Worm (Caenorhabditis elegans) whole organism, L2 larva: Measurements from ENCODE around the gene gnrr-4.

Source experiments
- C34F6.9 ChIP-seq: fragments of 150-350 bp; optimal IDR thresholded peaks from 2 replicates; lab custom pipeline; 2014; ENCODE audit warnings: missing biosample characterization, missing genetic modification characterization
- F13H6.1 ChIP-seq: sonication (generic microtip); optimal IDR thresholded peaks from 2 replicates; lab custom pipeline; 2016; ENCODE audit warnings: missing genetic modification characterization, missing compliant biosample characterization
- Y55F3AM.14 ChIP-seq: fragments of 200-800 bp; sonication (Bioruptor generic); optimal IDR thresholded peaks from 2 replicates; lab custom pipeline; 2018; ENCODE audit warnings: mild to moderate bottlenecking, missing genetic modification characterization, missing compliant biosample characterization
- aly-2 ChIP-seq: fragments of 150-350 bp; optimal IDR thresholded peaks from 2 replicates; lab custom pipeline; 2014; ENCODE audit warnings: missing biosample characterization, missing genetic modification characterization
- ama-1 ChIP-seq: fragments of 150-350 bp; optimal IDR thresholded peaks from 2 replicates; lab custom pipeline; 2018; ENCODE audit warnings: inconsistent platforms
- ceh-16 ChIP-seq: fragments of 150-350 bp; optimal IDR thresholded peaks from 2 replicates; lab custom pipeline; 2014; ENCODE audit warnings: missing biosample characterization, missing genetic modification characterization
- ceh-82 ChIP-seq: fragments of 150-350 bp; optimal IDR thresholded peaks from 2 replicates; lab custom pipeline; 2014; ENCODE audit warnings: missing biosample characterization, missing genetic modification characterization
- crh-2 ChIP-seq: sonication (generic microtip); optimal IDR thresholded peaks from 2 replicates; lab custom pipeline; 2017; ENCODE audit warnings: missing biosample characterization, missing genetic modification characterization
- dmd-4 ChIP-seq: sonication (generic microtip); optimal IDR thresholded peaks from 2 replicates; lab custom pipeline; 2017; ENCODE audit warnings: missing biosample characterization, missing genetic modification characterization
- elt-1 ChIP-seq: fragments of 150-350 bp; optimal IDR thresholded peaks from 2 replicates; lab custom pipeline; 2014; ENCODE audit warnings: missing biosample characterization, missing genetic modification characterization
- fos-1 ChIP-seq: fragments of 150-350 bp; optimal IDR thresholded peaks from 2 replicates; lab custom pipeline; 2014; ENCODE audit warnings: missing biosample characterization, missing genetic modification characterization
- gmeb-1 ChIP-seq: fragments of 150-350 bp; optimal IDR thresholded peaks from 2 replicates; lab custom pipeline; 2014; ENCODE audit warnings: missing biosample characterization, missing genetic modification characterization
- lin-11 ChIP-seq: fragments of 150-350 bp; sonication (generic microtip); optimal IDR thresholded peaks from 2 replicates; lab custom pipeline; 2014; ENCODE audit warnings: missing biosample characterization, missing genetic modification characterization, inconsistent platforms, mixed read lengths
- lin-13 ChIP-seq: fragments of 150-350 bp; optimal IDR thresholded peaks from 2 replicates; lab custom pipeline; 2014; ENCODE audit warnings: missing biosample characterization, missing genetic modification reagents, missing genetic modification characterization
- mab-5 ChIP-seq: fragments of 150-350 bp; optimal IDR thresholded peaks from 2 replicates; lab custom pipeline; 2014; ENCODE audit warnings: missing biosample characterization, missing genetic modification characterization
- mbf-1 ChIP-seq: sonication (generic microtip); optimal IDR thresholded peaks from 2 replicates; lab custom pipeline; 2017; ENCODE audit warnings: missing biosample characterization, missing genetic modification characterization
- mdl-1 ChIP-seq, 2 experiments: fragments of 150-350 bp in 1 of 2; sonication (generic microtip) in 1 of 2; optimal IDR thresholded peaks; 2 replicates each; lab custom pipeline; 2017; ENCODE audit warnings: missing biosample characterization in 2 of 2, missing genetic modification characterization in 2 of 2
- nhr-12 ChIP-seq: fragments of 150-350 bp; optimal IDR thresholded peaks from 2 replicates; lab custom pipeline; 2014; ENCODE audit warnings: missing biosample characterization, missing genetic modification characterization
- nhr-129 ChIP-seq: fragments of 150-350 bp; optimal IDR thresholded peaks from 2 replicates; lab custom pipeline; 2014; ENCODE audit warnings: missing biosample characterization, missing genetic modification characterization
- nhr-21 ChIP-seq: fragments of 150-350 bp; optimal IDR thresholded peaks from 2 replicates; lab custom pipeline; 2014; ENCODE audit warnings: missing biosample characterization, missing genetic modification characterization
- nhr-23 ChIP-seq: fragments of 150-350 bp; optimal IDR thresholded peaks from 2 replicates; lab custom pipeline; 2014; ENCODE audit warnings: missing biosample characterization, missing genetic modification reagents, missing genetic modification characterization
- nhr-6 ChIP-seq: fragments of 150-350 bp; optimal IDR thresholded peaks from 2 replicates; lab custom pipeline; 2014; ENCODE audit warnings: missing biosample characterization, missing genetic modification characterization
- sem-4 ChIP-seq: fragments of 150-350 bp; optimal IDR thresholded peaks from 2 replicates; lab custom pipeline; 2014; ENCODE audit warnings: missing biosample characterization, missing genetic modification reagents, missing genetic modification characterization
- skn-1 ChIP-seq: sonication (generic microtip); optimal IDR thresholded peaks from 2 replicates; lab custom pipeline; 2017; ENCODE audit warnings: missing biosample characterization, missing genetic modification characterization
- sma-3 ChIP-seq: sonication (generic microtip); optimal IDR thresholded peaks from 2 replicates; lab custom pipeline; 2016; ENCODE audit warnings: missing genetic modification reagents, missing genetic modification characterization, missing compliant biosample characterization
- sma-9 ChIP-seq, 2 experiments: fragments of 150-350 bp in 1 of 2; sonication (generic microtip) in 1 of 2; optimal IDR thresholded peaks; 2 replicates each; lab custom pipeline; 2014 to 2016; ENCODE audit warnings: missing genetic modification characterization in 2 of 2, mild to moderate bottlenecking in 1 of 2, missing biosample characterization in 1 of 2, missing compliant biosample characterization in 1 of 2, missing genetic modification reagents in 1 of 2, moderate library complexity in 1 of 2
- unc-39 ChIP-seq: fragments of 150-350 bp; optimal IDR thresholded peaks from 2 replicates; lab custom pipeline; 2014; ENCODE audit warnings: missing biosample characterization, missing genetic modification characterization
- unc-55 ChIP-seq: fragments of 150-350 bp; sonication (generic microtip); optimal IDR thresholded peaks from 3 replicates; lab custom pipeline; 2014; ENCODE audit warnings: missing biosample characterization, missing genetic modification reagents, missing genetic modification characterization
- unc-62 ChIP-seq: fragments of 150-350 bp; optimal IDR thresholded peaks from 2 replicates; lab custom pipeline; 2014; ENCODE audit warnings: missing biosample characterization, missing genetic modification reagents, missing genetic modification characterization
- zag-1 ChIP-seq: fragments of 150-350 bp; optimal IDR thresholded peaks from 2 replicates; lab custom pipeline; 2014; ENCODE audit warnings: missing biosample characterization, missing genetic modification characterization
- ztf-11 ChIP-seq: sonication (generic microtip); optimal IDR thresholded peaks from 2 replicates; lab custom pipeline; 2017; ENCODE audit warnings: missing biosample characterization, missing genetic modification characterization

Gene gnrr-4

DNA sequence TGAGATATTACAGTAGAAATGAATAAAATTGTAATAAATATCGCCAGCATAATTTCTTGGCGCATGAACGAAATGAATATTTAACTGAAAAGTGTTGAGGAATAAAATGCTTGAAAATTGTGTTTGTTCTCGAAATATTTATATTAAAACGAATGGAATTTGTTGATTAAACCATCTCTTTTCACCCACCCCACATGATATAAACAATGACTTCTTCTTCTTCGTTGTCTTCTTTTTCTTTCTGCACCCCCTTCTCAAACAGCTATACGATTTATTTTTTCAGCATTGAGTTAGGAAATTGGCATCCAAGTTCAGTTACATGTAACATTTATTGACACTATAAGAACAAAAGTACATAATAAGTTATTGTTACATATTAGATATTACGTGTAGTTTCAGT lies 23.0 kb downstream of the gnrr-4 start, which contains the start of gene C41G11.1:
TSS of gene C41G11.1 (minus strand) at position 101 of the 400 bp plus-strand sequence.
- no peak for TF ChIP-seq ama-1 (lab: Kevin White, UChicago)
- TF ChIP-seq unc-55 (GFP tag; lab: Kevin White, UChicago) = peak; percentile 17
- TF ChIP-seq F13H6.1 = no peak
- no peak for TF ChIP-seq lin-11

DNA sequence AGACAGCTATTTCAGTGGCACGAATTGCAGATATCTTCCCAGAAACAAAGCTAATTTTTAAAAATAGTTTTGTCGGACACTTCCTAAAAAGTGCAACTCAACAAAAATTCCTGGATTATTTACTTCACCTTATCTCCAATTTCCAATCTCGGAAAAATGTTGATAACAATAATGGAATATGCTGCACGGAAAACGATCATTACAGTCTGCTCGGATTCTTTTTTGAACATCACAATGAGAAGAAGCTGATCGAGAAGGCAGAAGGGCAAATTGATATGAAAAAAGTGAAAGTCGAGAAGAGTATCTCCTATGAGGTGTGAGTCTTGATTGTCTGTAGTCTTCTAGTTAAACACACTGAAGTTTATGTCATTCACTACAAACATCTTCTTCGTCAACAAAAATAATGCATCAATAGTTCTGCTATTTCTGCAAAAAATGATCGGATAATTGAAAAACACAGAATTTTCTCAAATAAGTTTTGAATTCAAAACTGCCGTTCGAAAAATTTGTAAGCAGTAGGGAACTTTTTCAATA lies 27.2 kb downstream of the gnrr-4 start:
- TF ChIP-seq fos-1 (tag; lab: Kevin White, UChicago) (peak; percentile 15), dmd-4 (tag; lab: Kevin White, UChicago) (no peak)

DNA sequence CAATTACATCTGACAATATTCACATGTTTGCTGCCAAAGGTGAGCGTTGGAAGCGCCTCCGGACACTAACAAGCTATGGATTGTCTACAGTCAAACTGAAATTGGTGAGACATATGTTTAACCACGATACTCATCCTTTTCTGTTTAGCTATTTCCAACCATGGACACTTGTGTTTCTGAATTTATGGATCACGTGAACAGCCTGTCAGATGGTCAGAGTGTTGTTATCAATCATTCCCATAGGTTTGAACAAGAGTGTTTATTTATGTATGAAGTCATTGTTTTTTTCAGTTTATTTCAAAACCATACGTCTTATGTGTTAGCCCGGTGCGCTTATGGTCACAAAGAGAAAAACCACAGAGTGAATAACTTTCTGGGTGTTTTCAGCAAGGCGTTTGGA lies 27.7 kb downstream of the gnrr-4 start:
- TF ChIP-seq mab-5 (tag; lab: Kevin White, UChicago) (no peak), sma-9 (GFP tag; optimal IDR thresholded peaks at IDR 0.05; lab: Kevin White, UChicago) (peak; percentile 31), sma-9 (tag; optimal IDR thresholded peaks at IDR 0.05; lab: Kevin White, UChicago) (no peak)

DNA sequence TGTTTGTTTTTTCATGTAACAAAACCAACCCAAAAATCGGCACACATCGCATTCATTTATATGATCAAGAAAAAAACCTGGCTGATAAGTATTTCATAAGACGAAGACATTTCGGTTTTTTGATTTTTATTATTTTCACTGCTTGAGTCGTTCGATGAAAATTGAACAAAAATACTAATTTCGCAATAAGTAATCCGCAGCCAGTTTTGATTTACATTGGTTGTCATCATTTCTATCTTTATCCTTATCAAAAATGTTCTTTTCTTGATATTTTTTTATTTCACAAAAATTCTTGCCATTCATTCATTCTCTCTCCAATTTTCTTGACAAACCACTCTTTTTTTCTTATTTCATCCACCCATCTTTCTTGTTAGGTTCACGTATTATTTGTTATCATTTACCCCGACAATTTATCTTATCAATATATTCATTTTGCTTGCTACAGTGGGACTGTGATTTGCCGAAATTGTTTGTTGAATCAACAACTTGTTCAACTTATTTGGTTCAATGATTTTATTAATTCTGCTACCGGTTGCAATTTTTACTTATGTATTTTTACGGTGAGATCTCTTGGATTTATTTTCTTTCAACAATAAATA lies 28.9 kb downstream of the gnrr-4 start, which contains the start of gene cyp-43A1:
TSS of gene cyp-43A1 (plus strand) at position 446 of the 599 bp plus-strand sequence.
- TF ChIP-seq skn-1 (peak; percentile 23), fos-1 (tag; lab: Kevin White, UChicago) (peak; percentile 38), dmd-4 (tag; lab: Kevin White, UChicago) (no peak), sma-9 (GFP tag; optimal IDR thresholded peaks at IDR 0.05; lab: Kevin White, UChicago) (peak; percentile 7), sma-9 (tag; optimal IDR thresholded peaks at IDR 0.05; lab: Kevin White, UChicago) (no peak), crh-2 (tag; lab: Kevin White, UChicago) (peak; percentile 38)

DNA sequence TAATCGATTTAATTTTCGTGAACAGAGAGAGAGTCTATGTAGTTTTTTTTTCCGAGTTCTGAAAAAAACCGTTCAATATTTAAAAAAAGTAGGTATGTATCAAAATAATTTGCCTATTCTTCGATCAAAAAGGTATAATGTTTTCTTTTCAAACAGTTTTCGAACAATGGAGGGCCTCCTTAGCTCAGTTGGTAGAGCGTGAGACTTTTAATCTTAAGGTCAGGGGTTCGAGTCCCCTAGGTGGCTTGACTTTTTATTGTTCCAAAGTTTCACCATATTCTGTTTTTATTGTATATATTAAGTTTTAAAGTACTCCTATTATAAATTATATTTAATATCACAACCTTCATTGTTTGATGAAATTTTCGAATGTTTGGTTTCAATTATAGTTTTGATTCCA lies 29.6 kb downstream of the gnrr-4 start:
- TF ChIP-seq aly-2 (tag; lab: Kevin White, UChicago) (no peak), F13H6.1 (no peak), ceh-16 (tag; lab: Kevin White, UChicago) (no peak), nhr-21 (tag; lab: Kevin White, UChicago) (peak; percentile 19), Y55F3AM.14 (GFP tag; lab: Kevin White, UChicago) (peak; percentile 12), ztf-11 (tag; lab: Kevin White, UChicago) (no peak), skn-1 (no peak), gmeb-1 (no peak), ceh-82 (no peak), unc-39 (tag; lab: Kevin White, UChicago) (no peak), crh-2 (tag; lab: Kevin White, UChicago) (peak; percentile 17), nhr-6 (no peak), dmd-4 (tag; lab: Kevin White, UChicago) (no peak), unc-62 (GFP tag; lab: Kevin White, UChicago) (no peak), sma-9 (GFP tag; optimal IDR thresholded peaks at IDR 0.05; lab: Kevin White, UChicago) (peak; percentile 4), sma-9 (tag; optimal IDR thresholded peaks at IDR 0.05; lab: Kevin White, UChicago) (no peak), ama-1 (lab: Kevin White, UChicago) (no peak), lin-13 (GFP tag; lab: Kevin White, UChicago) (peak; percentile 11), C34F6.9 (tag; lab: Kevin White, UChicago) (no peak), sem-4 (tag; lab: Kevin White, UChicago) (no peak), fos-1 (tag; lab: Kevin White, UChicago) (peak; percentile 54), nhr-129 (tag; lab: Kevin White, UChicago) (no peak), sma-3 (GFP tag; lab: Kevin White, UChicago) (peak; percentile 18)

DNA sequence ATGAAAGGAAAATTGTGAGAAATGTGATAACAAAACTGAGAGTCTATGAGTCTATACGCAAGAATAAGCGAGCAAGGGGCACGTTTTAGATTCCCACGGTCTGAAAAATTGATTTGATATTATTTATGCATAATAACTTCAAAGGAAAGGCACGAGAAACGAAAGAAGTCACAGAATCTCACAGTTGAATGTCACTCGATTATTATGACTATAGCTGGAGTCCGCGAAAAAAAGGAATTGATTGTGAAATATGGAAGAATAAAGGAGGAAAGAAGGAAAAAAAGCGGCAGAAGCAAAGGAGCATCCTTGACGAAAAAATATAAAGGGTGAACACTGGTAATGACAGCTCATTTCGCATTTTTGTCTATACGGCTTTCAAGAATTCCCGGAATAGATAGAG lies 32.5 kb downstream of the gnrr-4 start, which contains the start of gene cat-1:
TSS of gene cat-1 (minus strand) at position 101 of the 400 bp plus-strand sequence.
- no peak for TF ChIP-seq sma-9 (GFP tag; optimal IDR thresholded peaks at IDR 0.05; lab: Kevin White, UChicago)
- no peak for TF ChIP-seq sma-9 (tag; optimal IDR thresholded peaks at IDR 0.05; lab: Kevin White, UChicago)
- TF ChIP-seq Y55F3AM.14 (GFP tag; lab: Kevin White, UChicago) = no peak
- no peak for TF ChIP-seq ztf-11 (tag; lab: Kevin White, UChicago)
- no peak for TF ChIP-seq mbf-1 (tag; lab: Kevin White, UChicago)
- no peak for TF ChIP-seq nhr-12 (tag; lab: Kevin White, UChicago)
- TF ChIP-seq C34F6.9 (tag; lab: Kevin White, UChicago) = no peak
- no peak for TF ChIP-seq nhr-6
- TF ChIP-seq nhr-23 (tag; lab: Kevin White, UChicago) = no peak
- TF ChIP-seq elt-1 (tag; lab: Kevin White, UChicago) = no peak
- no peak for TF ChIP-seq zag-1 (tag; lab: Kevin White, UChicago)
- TF ChIP-seq skn-1 = no peak
- no peak for TF ChIP-seq dmd-4 (tag; lab: Kevin White, UChicago)
- no peak for TF ChIP-seq aly-2 (tag; lab: Kevin White, UChicago)
- no peak for TF ChIP-seq ama-1 (lab: Kevin White, UChicago)
- no peak for TF ChIP-seq sma-3 (GFP tag; lab: Kevin White, UChicago)
- TF ChIP-seq mdl-1 (tag; optimal IDR thresholded peaks at IDR 0.05; lab: Kevin White, UChicago) = no peak
